Worm (Caenorhabditis elegans): ENCODE measurements around the gene lpr-2.

The lpr-2 gene

DNA sequence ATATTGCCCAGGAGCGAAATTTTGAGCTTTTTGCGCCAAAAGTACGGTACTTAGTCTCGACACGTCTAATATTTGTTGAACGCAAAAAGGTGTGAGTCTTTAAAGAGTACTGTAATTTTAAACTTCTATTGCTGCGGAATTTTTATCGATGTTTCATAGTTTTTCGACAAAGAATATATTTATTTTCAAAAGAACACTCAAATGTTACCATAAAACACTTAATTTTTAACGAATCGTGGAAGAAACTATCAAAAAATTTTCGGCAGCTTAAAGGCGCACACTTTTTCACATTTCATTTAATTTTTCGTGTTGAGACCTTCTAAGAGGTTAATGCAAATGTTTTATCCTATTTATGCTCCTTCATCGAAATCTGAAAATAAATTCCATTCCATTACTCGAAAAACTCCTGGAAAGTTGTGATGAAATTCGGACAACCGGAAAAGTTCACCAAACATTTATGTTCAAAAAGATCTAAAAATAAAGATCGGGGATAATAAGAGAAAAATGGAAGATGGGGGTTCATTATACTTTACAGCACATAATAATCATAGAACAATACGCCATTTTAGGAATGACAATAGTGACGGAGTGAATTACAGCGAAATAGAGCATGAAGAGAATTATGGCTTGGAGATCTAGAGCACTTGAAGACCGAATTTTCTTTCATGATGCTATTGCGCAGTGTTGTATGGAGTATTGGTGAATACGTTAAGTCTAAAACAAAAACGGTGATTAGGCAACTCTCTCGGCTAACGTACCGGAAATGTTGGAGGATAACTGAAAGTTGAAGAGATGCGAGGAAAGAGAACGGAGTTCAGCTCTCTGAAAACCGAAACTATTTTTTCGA lies 41.3 kb downstream of the lpr-2 start:
- TF ChIP-seq isw-1 (GFP tag; IDR thresholded peaks at IDR 0.05) (no peak), efl-1 (optimal IDR thresholded peaks at IDR 0.05) (no peak), efl-1 (GFP tag; optimal IDR thresholded peaks at IDR 0.05 in 1 of 2) (peak in 1 of 2 experiments; percentile 67), pax-3 (tag; optimal IDR thresholded peaks at IDR 0.05) (peak; percentile 22), nhr-90 (tag; optimal IDR thresholded peaks at IDR 0.05; ENCODE audit: poor library complexity) (peak; percentile 27), pqm-1 (tag; optimal IDR thresholded peaks at IDR 0.05) (no peak), nhr-237 (tag; optimal IDR thresholded peaks at IDR 0.05) (no peak), ama-1 (optimal IDR thresholded peaks at IDR 0.05) (peak; percentile 81), nhr-71 (tag; optimal IDR thresholded peaks at IDR 0.05) (peak; percentile 22), nhr-20 (tag; optimal IDR thresholded peaks at IDR 0.05) (no peak), mdl-1 (tag; optimal IDR thresholded peaks at IDR 0.05) (no peak), tlp-1 (tag; optimal IDR thresholded peaks at IDR 0.05) (no peak), skn-1 (tag; optimal IDR thresholded peaks at IDR 0.05) (no peak), nhr-85 (tag) (peak; percentile 50), snu-23 (GFP tag; optimal IDR thresholded peaks at IDR 0.05) (no peak), ets-5 (GFP tag; IDR thresholded peaks at IDR 0.05) (no peak), lin-14 (GFP tag; optimal IDR thresholded peaks at IDR 0.05) (no peak), tbx-2 (tag; optimal IDR thresholded peaks at IDR 0.05) (no peak), mep-1 (tag; optimal IDR thresholded peaks at IDR 0.05) (no peak), aly-2 (tag; optimal IDR thresholded peaks at IDR 0.05) (no peak), ceh-90 (tag; optimal IDR thresholded peaks at IDR 0.05) (no peak), irx-1 (tag; optimal IDR thresholded peaks at IDR 0.05) (no peak), zag-1 (tag; optimal IDR thresholded peaks at IDR 0.05) (no peak), lsy-2 (tag; optimal IDR thresholded peaks at IDR 0.05) (peak in 1 of 2 experiments; percentile 22), dsc-1 (tag; optimal IDR thresholded peaks at IDR 0.05) (no peak), sox-4 (tag; optimal IDR thresholded peaks at IDR 0.05) (peak; percentile 13), grh-1 (GFP tag; IDR thresholded peaks at IDR 0.05) (no peak), nhr-84 (tag; optimal IDR thresholded peaks at IDR 0.05) (no peak), zip-4 (GFP tag; optimal IDR thresholded peaks at IDR 0.05) (no peak), C04F5.9 (tag; optimal IDR thresholded peaks at IDR 0.05) (no peak)

DNA sequence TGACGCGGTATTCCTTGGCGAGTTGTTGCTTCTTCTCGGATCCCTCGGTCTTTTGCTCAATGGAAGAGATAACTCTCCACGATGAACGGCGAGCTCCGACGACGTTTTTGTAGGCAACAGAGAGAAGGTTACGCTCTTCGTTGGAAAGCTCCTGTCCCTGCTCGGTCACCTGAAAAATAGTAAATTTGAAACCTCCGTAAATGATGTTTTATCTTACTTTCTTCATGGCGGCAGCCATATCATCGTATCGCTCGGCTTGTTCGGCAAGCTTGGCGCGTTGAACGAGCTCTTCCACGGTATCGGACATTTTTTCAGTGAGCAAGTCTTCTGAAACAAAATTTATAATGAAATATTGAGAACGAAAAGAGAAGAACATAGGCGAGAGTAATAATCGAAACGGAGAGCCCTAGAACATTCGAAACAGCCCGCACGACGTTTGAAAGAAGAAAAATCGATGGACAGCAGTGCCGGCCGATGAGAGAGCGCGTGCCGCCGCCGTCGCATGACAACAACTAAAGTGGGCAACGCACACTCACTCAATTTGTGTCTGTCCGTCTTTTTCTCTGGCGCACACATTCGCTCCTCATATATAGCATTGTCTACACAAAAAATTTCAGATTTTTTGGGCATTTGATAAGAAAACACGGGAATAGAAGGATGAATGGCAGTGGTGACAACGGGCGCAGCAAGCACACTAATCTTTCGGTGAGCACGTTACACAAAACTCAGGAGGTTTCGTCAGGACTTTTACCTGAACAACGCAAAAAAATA lies 42.8 kb downstream of the lpr-2 start, which contains the start of the genes par-5 and M117.3:
par-5 (minus strand) TSS at position 334 of the 771 bp plus-strand sequence.
M117.3 (plus strand) TSS at position 616 of the 771 bp plus-strand sequence.
- TF ChIP-seq lin-13 (GFP tag; optimal IDR thresholded peaks at IDR 0.05) (peak; percentile 9), elt-2 (tag; optimal IDR thresholded peaks at IDR 0.05) (peak; percentile 64), ceh-88 (GFP tag; IDR thresholded peaks at IDR 0.05) (peak; percentile 48; the same call in 1 of the 2 replicates), zag-1 (tag; optimal IDR thresholded peaks at IDR 0.05) (no peak), aly-2 (tag; optimal IDR thresholded peaks at IDR 0.05) (no peak), tlp-1 (tag; optimal IDR thresholded peaks at IDR 0.05) (no peak), aha-1 (tag; optimal IDR thresholded peaks at IDR 0.05) (no peak), skn-1 (tag; optimal IDR thresholded peaks at IDR 0.05) (peak; percentile 14), irx-1 (tag; optimal IDR thresholded peaks at IDR 0.05) (peak; percentile 31), nhr-90 (tag; optimal IDR thresholded peaks at IDR 0.05; ENCODE audit: poor library complexity) (peak; percentile 21), egl-13 (tag; optimal IDR thresholded peaks at IDR 0.05) (peak; percentile 68), fkh-4 (tag; optimal IDR thresholded peaks at IDR 0.05; ENCODE audit: borderline replicate concordance) (no peak), ztf-4 (tag; optimal IDR thresholded peaks at IDR 0.05) (peak; percentile 62), pqm-1 (tag; optimal IDR thresholded peaks at IDR 0.05) (no peak), fkh-10 (GFP tag; optimal IDR thresholded peaks at IDR 0.05) (peak; percentile 70), hlh-17 (GFP tag; optimal IDR thresholded peaks at IDR 0.05; ENCODE audit: borderline replicate concordance) (no peak), jun-1 (tag; optimal IDR thresholded peaks at IDR 0.05) (peak; percentile 44), ceh-82 (tag; optimal IDR thresholded peaks at IDR 0.05) (peak; percentile 49 to 72 (median 69)), pax-3 (tag; optimal IDR thresholded peaks at IDR 0.05) (no peak), unc-62 (GFP tag; optimal IDR thresholded peaks at IDR 0.05) (no peak), Y116A8C.19 (tag; optimal IDR thresholded peaks at IDR 0.05; ENCODE audit: borderline replicate concordance) (no peak), tbx-2 (tag; optimal IDR thresholded peaks at IDR 0.05) (peak; percentile 71), lin-35 (GFP tag; optimal IDR thresholded peaks at IDR 0.05) (peak; percentile 63 to 71), snpc-4 (tag; optimal IDR thresholded peaks at IDR 0.05) (no peak), dpl-1 (GFP tag; optimal IDR thresholded peaks at IDR 0.05) (peak; percentile 49 to 59 (median 56)), nhr-84 (tag; optimal IDR thresholded peaks at IDR 0.05) (no peak), dsc-1 (tag; optimal IDR thresholded peaks at IDR 0.05) (peak; percentile 57), lir-3 (tag; optimal IDR thresholded peaks at IDR 0.05; ENCODE audit: poor library complexity) (peak; percentile 51), nhr-47 (tag; optimal IDR thresholded peaks at IDR 0.05) (peak; percentile 79), nhr-85 (tag) (peak; percentile 68)
